Worm (Caenorhabditis elegans) whole organism, mixed stage, embryonic: Measurements from ENCODE around the gene flp-8.

Experiments used
- M03D4.4 ChIP-seq: sonication (generic microtip); optimal IDR thresholded peaks from 2 replicates; lab custom pipeline; 2017; ENCODE audit warnings: mild to moderate bottlenecking, missing genetic modification characterization, missing compliant biosample characterization
- blmp-1 ChIP-seq: fragments of 150-350 bp; optimal IDR thresholded peaks from 2 replicates; lab custom pipeline; 2014; ENCODE audit warnings: missing biosample characterization, missing genetic modification characterization
- elt-1 ChIP-seq: sonication (generic microtip); optimal IDR thresholded peaks from 2 replicates; lab custom pipeline; 2017; ENCODE audit warnings: missing genetic modification characterization, mild to moderate bottlenecking, missing compliant biosample characterization, antibody characterized with exemption, moderate library complexity, borderline replicate concordance; ENCODE audit not compliant: insufficient read depth
- lin-32 ChIP-seq: fragments of 200-800 bp; sonication (Bioruptor generic); optimal IDR thresholded peaks from 2 replicates; lab custom pipeline; 2018; ENCODE audit warnings: mild to moderate bottlenecking, missing genetic modification characterization, missing compliant biosample characterization
- mep-1 ChIP-seq: fragments of 150-350 bp; optimal IDR thresholded peaks from 2 replicates; lab custom pipeline; 2017; ENCODE audit warnings: missing biosample characterization, missing genetic modification reagents, missing genetic modification characterization, inconsistent platforms
- nhr-76 ChIP-seq: sonication (generic microtip); optimal IDR thresholded peaks from 2 replicates; lab custom pipeline; 2017; ENCODE audit warnings: missing biosample characterization, missing genetic modification characterization
- pha-4 ChIP-seq: fragments of 150-350 bp; optimal IDR thresholded peaks from 2 replicates; lab custom pipeline; 2018; ENCODE audit warnings: missing biosample characterization, missing genetic modification reagents, missing genetic modification characterization
- sem-2 ChIP-seq: fragments of 200-800 bp; sonication (Bioruptor generic); optimal IDR thresholded peaks from 2 replicates; lab custom pipeline; 2018; ENCODE audit warnings: mild to moderate bottlenecking, missing genetic modification characterization, missing compliant biosample characterization
- unc-39 ChIP-seq: fragments of 150-350 bp; optimal IDR thresholded peaks from 2 replicates; lab custom pipeline; 2014; ENCODE audit warnings: missing biosample characterization, missing genetic modification characterization
- zip-8 ChIP-seq: fragments of 150-350 bp; optimal IDR thresholded peaks from 2 replicates; lab custom pipeline; 2014; ENCODE audit warnings: missing biosample characterization, missing genetic modification characterization
- ztf-11 ChIP-seq: fragments of 150-350 bp; optimal IDR thresholded peaks from 2 replicates; lab custom pipeline; 2014; ENCODE audit warnings: missing biosample characterization, missing genetic modification characterization

ce11 chrX:14875668-14876067 is 5.6 kb upstream of the flp-8 start, which contains the start of gene sssh-1:
- TF ChIP-seq unc-39 (tag; lab: Kevin White, UChicago) = no peak
- TF ChIP-seq M03D4.4 (tag; lab: Kevin White, UChicago) = no peak
- no peak for TF ChIP-seq zip-8 (tag; lab: Kevin White, UChicago)
- no peak for TF ChIP-seq mep-1 (tag; lab: Kevin White, UChicago)
- no peak for TF ChIP-seq sem-2 (GFP tag; lab: Kevin White, UChicago)
- TF ChIP-seq nhr-76 (tag; lab: Kevin White, UChicago) = no peak
- no peak for TF ChIP-seq pha-4 (tag; lab: Kevin White, UChicago)
- no peak for TF ChIP-seq lin-32 (GFP tag; lab: Kevin White, UChicago)
- no peak for TF ChIP-seq elt-1
- no peak for TF ChIP-seq blmp-1
- TF ChIP-seq ztf-11 (tag; lab: Kevin White, UChicago) = no peak
